Worm (Caenorhabditis elegans) whole organism, L4/young adult: ENCODE results near the gene F13B12.1.

ENCODE experiments used
- W03F9.2 ChIP-seq: fragments of 150-350 bp; optimal IDR thresholded peaks from 2 replicates; lab custom pipeline; 2014; ENCODE audit warnings: missing biosample characterization, missing genetic modification characterization
- dao-5 ChIP-seq: sonication (generic microtip); optimal IDR thresholded peaks from 2 replicates; lab custom pipeline; 2016; ENCODE audit warnings: missing genotype, missing genetic modification characterization, moderate library complexity, missing compliant biosample characterization
- him-1 ChIP-seq: sonication (generic microtip); optimal IDR thresholded peaks from 2 replicates; lab custom pipeline; 2016; ENCODE audit warnings: missing genotype, missing genetic modification reagents, missing genetic modification characterization, missing compliant biosample characterization

Gene F13B12.1

ce11 chrIV:10438901-10439300 lies 14.5 kb upstream of the F13B12.1 start, which contains the start of gene F13B12.3:
Gene F13B12.3 (plus strand): TSS chrIV:10439123.
- TF ChIP-seq W03F9.2 (tag; lab: Kevin White, UChicago), result no peak
- TF ChIP-seq dao-5 (tag; lab: Kevin White, UChicago), result no peak
- TF ChIP-seq him-1 (tag; lab: Kevin White, UChicago), result no peak

- no peak for TF ChIP-seq him-1 (tag; lab: Kevin White, UChicago)
- TF ChIP-seq W03F9.2 (tag; lab: Kevin White, UChicago), result no peak
- no peak for TF ChIP-seq dao-5 (tag; lab: Kevin White, UChicago)
These were observed 12.7 kb upstream of the F13B12.1 start for ce11 chrIV:10437114-10437513.

ce11 chrIV:10436401-10436800 lies 12.0 kb upstream of the F13B12.1 start, which contains the start of gene ins-1:
Gene ins-1 (plus strand): TSS chrIV:10436701.
- TF ChIP-seq W03F9.2 (tag; lab: Kevin White, UChicago), result no peak
- TF ChIP-seq him-1 (tag; lab: Kevin White, UChicago), result no peak
- TF ChIP-seq dao-5 (tag; lab: Kevin White, UChicago), result no peak

- TF ChIP-seq him-1 (tag; lab: Kevin White, UChicago) (no peak), dao-5 (tag; lab: Kevin White, UChicago) (no peak), W03F9.2 (tag; lab: Kevin White, UChicago) (no peak)
These were observed 6.1 kb upstream of the F13B12.1 start for ce11 chrIV:10430507-10430906.

- TF ChIP-seq W03F9.2 (tag; lab: Kevin White, UChicago), result no peak
- TF ChIP-seq dao-5 (tag; lab: Kevin White, UChicago), result no peak
- TF ChIP-seq him-1 (tag; lab: Kevin White, UChicago), result no peak
These were observed 4.7 kb upstream of the F13B12.1 start, which contains the start of gene F13B12.2 for ce11 chrIV:10429129-10429528. Gene F13B12.2 (minus strand): TSS chrIV:10429130.

ce11 chrIV:10425129-10425528 lies 694 bp upstream of the F13B12.1 start:
- no peak for TF ChIP-seq him-1 (tag; lab: Kevin White, UChicago)
- no peak for TF ChIP-seq dao-5 (tag; lab: Kevin White, UChicago)
- TF ChIP-seq W03F9.2 (tag; lab: Kevin White, UChicago), result no peak

- no peak for TF ChIP-seq W03F9.2 (tag; lab: Kevin White, UChicago)
- TF ChIP-seq him-1 (tag; lab: Kevin White, UChicago), result no peak
- TF ChIP-seq dao-5 (tag; lab: Kevin White, UChicago), result no peak
These were observed 2.2 kb downstream of the F13B12.1 start for ce11 chrIV:10422230-10422629.

ce11 chrIV:10421256-10421655 lies 3.2 kb downstream of the F13B12.1 start:
- no peak for TF ChIP-seq dao-5 (tag; lab: Kevin White, UChicago)
- TF ChIP-seq W03F9.2 (tag; lab: Kevin White, UChicago), result no peak
- no peak for TF ChIP-seq him-1 (tag; lab: Kevin White, UChicago)

ce11 chrIV:10420440-10420839 lies 4.0 kb downstream of the F13B12.1 start:
- TF ChIP-seq dao-5 (tag; lab: Kevin White, UChicago) (no peak), him-1 (tag; lab: Kevin White, UChicago) (no peak)

- TF ChIP-seq dao-5 (tag; lab: Kevin White, UChicago) (no peak), W03F9.2 (tag; lab: Kevin White, UChicago) (no peak), him-1 (tag; lab: Kevin White, UChicago) (no peak)
These were observed 4.5 kb downstream of the F13B12.1 start for ce11 chrIV:10419896-10420295.

- TF ChIP-seq him-1 (tag; lab: Kevin White, UChicago), result no peak
- TF ChIP-seq W03F9.2 (tag; lab: Kevin White, UChicago), result no peak
- no peak for TF ChIP-seq dao-5 (tag; lab: Kevin White, UChicago)
These were observed 6.7 kb downstream of the F13B12.1 start, which contains the start of gene F13B12.6 for ce11 chrIV:10417781-10418180. Gene F13B12.6 (minus strand): TSS chrIV:10417881.

ce11 chrIV:10413828-10414227 lies 10.6 kb downstream of the F13B12.1 start, which contains the start of gene R10H10.7:
Gene R10H10.7 (minus strand): TSS chrIV:10413928.
- TF ChIP-seq W03F9.2 (tag; lab: Kevin White, UChicago) (no peak), him-1 (tag; lab: Kevin White, UChicago) (no peak), dao-5 (tag; lab: Kevin White, UChicago) (no peak)

- TF ChIP-seq dao-5 (tag; lab: Kevin White, UChicago) (no peak), him-1 (tag; lab: Kevin White, UChicago) (no peak), W03F9.2 (tag; lab: Kevin White, UChicago) (no peak)
These were observed 15.1 kb downstream of the F13B12.1 start, which contains the start of gene rfk-1 for ce11 chrIV:10409377-10409776. Gene rfk-1 (minus strand): TSS chrIV:10409477.
